Worm (Caenorhabditis elegans) whole organism, L3 larva: Measurements from ENCODE around the gene sea-1.

ENCODE experiments used
- aly-2 ChIP-seq: fragments of 150-350 bp; optimal IDR thresholded peaks from 2 replicates; lab custom pipeline; 2014; ENCODE audit warnings: missing biosample characterization, missing genetic modification characterization
- ama-1 ChIP-seq: fragments of 150-350 bp; optimal IDR thresholded peaks from 2 replicates; lab custom pipeline; 2018
- ceh-16 ChIP-seq: sonication (generic microtip); optimal IDR thresholded peaks from 2 replicates; lab custom pipeline; 2017; ENCODE audit warnings: missing biosample characterization, missing genetic modification characterization
- ceh-9 ChIP-seq: sonication (generic microtip); optimal IDR thresholded peaks from 2 replicates; lab custom pipeline; 2018; ENCODE audit warnings: missing biosample characterization, missing genetic modification characterization
- daf-12 ChIP-seq: fragments of 150-350 bp; optimal IDR thresholded peaks from 2 replicates; lab custom pipeline; 2014; ENCODE audit warnings: missing biosample characterization, missing genetic modification reagents, missing genetic modification characterization
- egl-27 ChIP-seq: sonication (generic microtip); optimal IDR thresholded peaks from 4 replicates; lab custom pipeline; 2017; ENCODE audit warnings: missing biosample characterization, missing genetic modification reagents, missing genetic modification characterization
- egl-5 ChIP-seq: fragments of 150-350 bp; optimal IDR thresholded peaks from 2 replicates; lab custom pipeline; 2017; ENCODE audit warnings: missing biosample characterization, missing genetic modification reagents, missing genetic modification characterization, inconsistent platforms
- elt-1 ChIP-seq: fragments of 150-350 bp; optimal IDR thresholded peaks from 2 replicates; lab custom pipeline; 2014; ENCODE audit warnings: missing biosample characterization, missing genetic modification characterization
- elt-2 ChIP-seq: sonication (generic microtip); optimal IDR thresholded peaks from 2 replicates; lab custom pipeline; 2016; ENCODE audit warnings: missing genetic modification reagents, mild to moderate bottlenecking, missing genetic modification characterization, missing compliant biosample characterization
- elt-3 ChIP-seq, 3 experiments: fragments of 150-350 bp in 1 of 3; sonication (generic microtip) in 2 of 3; optimal IDR thresholded peaks; 2 replicates in 2 of 3; 4 replicates in 1 of 3; lab custom pipeline; 2014 to 2017; ENCODE audit warnings: missing biosample characterization in 3 of 3, missing genetic modification characterization in 3 of 3
- eor-1 ChIP-seq, 2 experiments: fragments of 150-350 bp; optimal IDR thresholded peaks; 2 replicates each; lab custom pipeline; 2014 to 2018; ENCODE audit warnings: missing biosample characterization in 2 of 2, missing genetic modification characterization in 2 of 2
- fkh-10 ChIP-seq: sonication (generic microtip); optimal IDR thresholded peaks from 2 replicates; lab custom pipeline; 2017; ENCODE audit warnings: missing biosample characterization, missing genetic modification reagents, missing genetic modification characterization
- fkh-2 ChIP-seq: fragments of 150-350 bp; optimal IDR thresholded peaks from 2 replicates; lab custom pipeline; 2014; ENCODE audit warnings: missing biosample characterization, missing genetic modification reagents, missing genetic modification characterization
- hmg-11 ChIP-seq: sonication (generic microtip); optimal IDR thresholded peaks from 2 replicates; lab custom pipeline; 2016; ENCODE audit warnings: missing genetic modification characterization, missing compliant biosample characterization
- jun-1 ChIP-seq: fragments of 150-350 bp; optimal IDR thresholded peaks from 2 replicates; lab custom pipeline; 2014; ENCODE audit warnings: missing biosample characterization, missing genetic modification reagents, missing genetic modification characterization
- lin-15B ChIP-seq: fragments of 150-350 bp; optimal IDR thresholded peaks from 2 replicates; lab custom pipeline; 2014; ENCODE audit warnings: missing biosample characterization, missing genetic modification characterization
- lin-39 ChIP-seq: fragments of 150-350 bp; optimal IDR thresholded peaks from 2 replicates; lab custom pipeline; 2018; ENCODE audit warnings: missing biosample characterization, missing genetic modification reagents, missing genetic modification characterization
- lsy-12 ChIP-seq: sonication (generic microtip); optimal IDR thresholded peaks from 2 replicates; lab custom pipeline; 2016; ENCODE audit warnings: mild to moderate bottlenecking, missing genetic modification characterization, missing compliant biosample characterization
- nfya-1 ChIP-seq: sonication (generic microtip); optimal IDR thresholded peaks from 2 replicates; lab custom pipeline; 2017; ENCODE audit warnings: missing genetic modification characterization, mild to moderate bottlenecking, missing compliant biosample characterization, antibody characterized with exemption, moderate library complexity; ENCODE audit not compliant: insufficient read depth
- nhr-12 ChIP-seq: fragments of 150-350 bp; optimal IDR thresholded peaks from 2 replicates; lab custom pipeline; 2014; ENCODE audit warnings: missing biosample characterization, missing genetic modification characterization
- nhr-23 ChIP-seq: fragments of 150-350 bp; optimal IDR thresholded peaks from 2 replicates; lab custom pipeline; 2014; ENCODE audit warnings: missing biosample characterization, missing genetic modification reagents, missing genetic modification characterization
- nhr-237 ChIP-seq: fragments of 150-350 bp; optimal IDR thresholded peaks from 2 replicates; lab custom pipeline; 2014; ENCODE audit warnings: missing biosample characterization, missing genetic modification characterization
- nhr-28 ChIP-seq: fragments of 150-350 bp; optimal IDR thresholded peaks from 2 replicates; lab custom pipeline; 2014; ENCODE audit warnings: missing biosample characterization, missing genetic modification characterization
- nhr-67 ChIP-seq: fragments of 150-350 bp; optimal IDR thresholded peaks from 2 replicates; lab custom pipeline; 2014; ENCODE audit warnings: missing biosample characterization, missing genetic modification characterization
- nhr-76 ChIP-seq: fragments of 150-350 bp; sonication (generic microtip); optimal IDR thresholded peaks from 5 replicates; lab custom pipeline; 2014; ENCODE audit warnings: missing biosample characterization, missing genetic modification characterization
- nhr-77 ChIP-seq: fragments of 150-350 bp; optimal IDR thresholded peaks from 2 replicates; lab custom pipeline; 2014; ENCODE audit warnings: missing biosample characterization, missing genetic modification characterization
- pqm-1 ChIP-seq: fragments of 150-350 bp; optimal IDR thresholded peaks from 2 replicates; lab custom pipeline; 2017; ENCODE audit warnings: missing biosample characterization, missing genetic modification characterization, inconsistent platforms
- sea-2 ChIP-seq: fragments of 150-350 bp; sonication (generic microtip); optimal IDR thresholded peaks from 4 replicates; lab custom pipeline; 2014; ENCODE audit warnings: missing biosample characterization, missing genetic modification reagents, missing genetic modification characterization
- skn-1 ChIP-seq: fragments of 150-350 bp; optimal IDR thresholded peaks from 2 replicates; lab custom pipeline; 2014; ENCODE audit warnings: missing biosample characterization, missing genetic modification characterization
- snpc-4 ChIP-seq: fragments of 150-350 bp; optimal IDR thresholded peaks from 2 replicates; lab custom pipeline; 2014; ENCODE audit warnings: missing biosample characterization, missing genetic modification characterization
- unc-39 ChIP-seq: sonication (generic microtip); optimal IDR thresholded peaks from 4 replicates; lab custom pipeline; 2017; ENCODE audit warnings: missing biosample characterization, missing genetic modification characterization
- unc-62 ChIP-seq: fragments of 150-350 bp; sonication (generic microtip); optimal IDR thresholded peaks from 4 replicates; lab custom pipeline; 2014; ENCODE audit warnings: missing biosample characterization, missing genetic modification reagents, missing genetic modification characterization
- ztf-11 ChIP-seq: fragments of 150-350 bp; optimal IDR thresholded peaks from 2 replicates; lab custom pipeline; 2014; ENCODE audit warnings: missing biosample characterization, missing genetic modification characterization

Gene sea-1

DNA sequence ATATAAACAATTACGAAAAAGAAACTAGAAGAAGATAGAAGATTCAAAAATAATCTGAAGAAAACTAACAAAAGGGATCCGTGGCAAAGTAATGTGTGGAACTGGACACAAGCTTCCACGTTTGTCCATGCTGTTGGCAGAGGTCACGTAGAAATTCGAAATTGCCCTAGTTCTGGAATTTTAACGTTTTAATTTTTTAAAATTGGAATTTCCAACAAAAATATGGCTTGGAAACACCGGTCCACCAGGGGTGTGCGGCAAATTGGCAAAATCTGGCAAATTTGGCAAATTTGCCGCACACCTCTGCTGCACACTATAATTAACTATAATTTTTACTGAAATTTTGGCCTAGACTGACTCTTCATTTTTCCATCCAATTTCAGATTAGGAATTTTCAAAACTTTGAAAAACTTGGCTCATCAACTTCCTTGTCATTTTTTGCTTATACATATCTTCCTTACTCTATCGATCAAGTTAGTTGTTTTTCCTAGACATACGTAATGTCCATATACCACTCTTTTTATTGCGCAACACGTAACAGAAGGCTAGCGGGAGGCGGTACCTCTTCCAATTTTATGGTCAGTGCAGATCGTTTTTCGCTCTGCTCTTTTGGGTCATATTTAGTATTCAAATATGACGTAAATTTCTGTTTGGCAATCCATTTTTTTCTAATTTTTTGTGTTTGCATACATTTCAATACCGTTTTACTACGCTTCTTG, 8.1 kb upstream of the sea-1 start, which contains the start of gene F19B10.10:
Gene F19B10.10 (minus strand): TSS at position 51 of the 719 bp plus-strand sequence.
- TF ChIP-seq snpc-4 (tag; lab: Kevin White, UChicago): no peak
- no peak for TF ChIP-seq lin-15B (tag; lab: Kevin White, UChicago)
- TF ChIP-seq, all 47 proteins: peak for 0

DNA sequence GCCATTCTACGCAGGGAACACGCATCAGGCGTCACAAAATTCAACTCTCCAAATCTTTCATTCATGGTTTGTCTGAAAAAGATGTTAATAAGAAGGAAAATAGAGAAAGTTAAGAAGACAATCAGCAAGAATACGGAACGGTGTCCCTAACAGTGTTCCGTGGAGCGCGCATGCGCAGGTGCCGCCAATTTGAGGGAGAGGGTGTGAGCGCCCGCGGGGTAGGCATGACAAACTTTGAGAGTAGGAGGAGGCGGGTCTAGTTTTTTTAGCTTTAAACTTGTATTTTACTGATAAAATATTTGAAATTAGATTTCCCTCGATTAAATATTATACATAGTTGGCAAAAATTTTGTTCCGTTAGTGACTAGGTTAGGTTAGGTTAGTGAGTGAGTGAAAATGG, 7.0 kb upstream of the sea-1 start:
- TF ChIP-seq egl-5 (tag; lab: Kevin White, UChicago) (no peak), elt-2 (no peak), nhr-23 (no peak), nfya-1 (tag; lab: Kevin White, UChicago) (no peak), eor-1 (tag; optimal IDR thresholded peaks at IDR 0.05; lab: Kevin White, UChicago) (no peak)

DNA sequence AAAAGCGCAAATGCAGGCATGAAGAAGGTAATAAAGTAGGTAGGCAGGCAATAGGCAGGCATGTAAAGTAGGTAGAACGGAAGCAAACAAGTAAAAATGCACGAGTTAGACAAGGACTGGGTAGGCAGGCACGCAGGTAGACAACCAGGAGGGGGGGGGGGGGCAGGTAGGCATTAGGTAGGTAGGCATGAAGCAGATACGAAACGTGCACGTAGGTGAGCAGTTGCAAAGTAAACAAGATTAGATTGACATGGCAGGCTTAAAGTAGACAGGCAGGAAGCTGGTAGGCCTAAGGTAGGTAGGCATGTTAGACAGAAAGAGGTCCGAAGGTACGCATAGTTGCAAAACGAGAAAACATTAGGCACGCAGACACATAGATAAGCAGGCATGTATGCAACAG, 5.6 kb upstream of the sea-1 start:
- no peak for TF ChIP-seq elt-3 (tag; optimal IDR thresholded peaks at IDR 0.05; lab: Kevin White, UChicago)
- no peak for TF ChIP-seq nhr-77
- TF ChIP-seq unc-39 (tag; lab: Kevin White, UChicago): no peak
- TF ChIP-seq ceh-16 (tag; lab: Kevin White, UChicago): no peak
- TF ChIP-seq hmg-11 (tag; lab: Kevin White, UChicago): no peak
- no peak for TF ChIP-seq nfya-1 (tag; lab: Kevin White, UChicago)
- TF ChIP-seq elt-2: no peak

DNA sequence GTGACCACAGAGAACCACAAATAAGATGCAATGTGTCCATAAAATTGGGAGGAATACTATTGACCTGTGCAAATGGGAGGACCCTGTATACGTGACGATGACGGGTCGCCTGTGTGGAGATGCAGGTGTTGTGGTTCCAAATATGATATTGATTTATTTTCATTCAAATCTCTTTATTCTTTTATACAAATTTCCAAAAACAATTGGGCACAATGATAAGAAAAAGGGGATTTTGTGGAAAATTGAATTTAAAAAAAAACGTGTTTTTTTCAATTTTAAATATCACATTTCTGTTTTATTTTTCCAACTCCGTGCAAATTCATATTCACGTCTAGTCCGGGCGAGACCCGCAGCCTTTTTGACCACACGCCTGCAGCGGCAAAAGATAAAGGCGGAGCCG, 1.8 kb upstream of the sea-1 start, which contains the start of gene F19B10.2:
Gene F19B10.2 (plus strand): TSS at position 301 of the 400 bp plus-strand sequence.
- no peak for TF ChIP-seq nhr-76 (tag; lab: Kevin White, UChicago)
- TF ChIP-seq elt-3 (tag; optimal IDR thresholded peaks at IDR 0.05; lab: Kevin White, UChicago): no peak
- no peak for TF ChIP-seq ztf-11 (tag; lab: Kevin White, UChicago)
- no peak for TF ChIP-seq daf-12 (tag; lab: Kevin White, UChicago)
- no peak for TF ChIP-seq nhr-237 (tag; lab: Kevin White, UChicago)
- TF ChIP-seq sea-2 (GFP tag; lab: Kevin White, UChicago): no peak
- no peak for TF ChIP-seq fkh-10 (GFP tag; lab: Kevin White, UChicago)
- no peak for TF ChIP-seq hmg-11 (tag; lab: Kevin White, UChicago)
- TF ChIP-seq nhr-67: no peak
- no peak for TF ChIP-seq nhr-12
- no peak for TF ChIP-seq ama-1
- TF ChIP-seq fkh-2 (tag; lab: Kevin White, UChicago): no peak
- no peak for TF ChIP-seq ceh-9
- TF ChIP-seq elt-2: no peak
- no peak for TF ChIP-seq lin-39 (tag; lab: Kevin White, UChicago)
- no peak for TF ChIP-seq unc-62 (GFP tag; lab: Kevin White, UChicago)
- TF ChIP-seq lin-15B (tag; lab: Kevin White, UChicago): no peak

DNA sequence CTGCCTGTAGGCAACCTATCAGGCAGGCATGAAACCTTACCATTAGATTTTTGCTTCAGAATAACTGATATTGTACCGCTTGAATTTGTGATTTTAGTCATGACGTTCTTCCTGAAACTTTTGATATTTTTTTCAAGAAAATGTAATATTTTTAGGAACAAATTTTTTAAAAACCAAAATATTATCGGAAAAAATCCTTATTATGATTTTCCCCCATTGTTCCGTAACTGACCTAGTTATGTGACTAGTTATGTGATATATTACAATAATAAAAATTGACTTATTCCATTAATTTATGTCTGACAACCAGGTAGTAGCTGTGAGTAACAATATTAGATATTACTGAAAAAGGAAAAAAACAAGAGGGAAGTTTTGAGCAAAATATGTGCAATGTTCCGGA, 2.4 kb downstream of the sea-1 start, which contains the start of gene srx-98:
Gene srx-98 (minus strand): TSS at position 101 of the 400 bp plus-strand sequence.
- TF ChIP-seq elt-3 (tag; optimal IDR thresholded peaks at IDR 0.05; lab: Kevin White, UChicago) (no peak), nhr-76 (tag; lab: Kevin White, UChicago) (no peak), jun-1 (tag; lab: Kevin White, UChicago) (no peak), snpc-4 (tag; lab: Kevin White, UChicago) (no peak), aly-2 (tag; lab: Kevin White, UChicago) (no peak), nhr-28 (no peak), pqm-1 (tag; lab: Kevin White, UChicago) (no peak), lin-39 (tag; lab: Kevin White, UChicago) (no peak)
- TF ChIP-seq, all 47 proteins: peak for 0

DNA sequence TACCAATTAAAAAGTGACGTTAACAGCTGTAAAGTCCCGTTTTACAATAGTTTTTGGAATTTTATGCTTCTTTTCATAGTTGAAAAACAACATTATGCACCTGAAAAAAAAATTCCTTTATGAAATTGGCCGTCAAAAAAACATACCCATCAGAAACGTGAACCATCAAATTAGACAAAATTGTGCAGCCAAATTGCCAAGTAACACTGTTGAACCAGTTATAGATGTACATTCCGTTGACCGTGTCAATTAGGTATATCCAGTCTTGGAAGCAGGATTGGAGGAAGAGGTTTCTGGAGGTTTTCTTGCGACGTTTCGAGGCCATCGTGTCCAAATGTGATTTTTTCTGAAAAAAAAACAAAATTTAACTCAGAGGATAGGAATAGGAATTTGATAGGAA, 4.1 kb downstream of the sea-1 start, which contains the start of gene srx-97:
Gene srx-97 (minus strand): TSS at position 101 of the 400 bp plus-strand sequence.
- TF ChIP-seq elt-3 (tag; optimal IDR thresholded peaks at IDR 0.05; lab: Kevin White, UChicago): no peak
- TF ChIP-seq sea-2 (GFP tag; lab: Kevin White, UChicago): no peak
- TF ChIP-seq egl-5 (tag; lab: Kevin White, UChicago): no peak
- no peak for TF ChIP-seq nhr-76 (tag; lab: Kevin White, UChicago)
- TF ChIP-seq jun-1 (tag; lab: Kevin White, UChicago): no peak
- no peak for TF ChIP-seq lsy-12
- TF ChIP-seq lin-39 (tag; lab: Kevin White, UChicago): no peak
- no peak for TF ChIP-seq ama-1
- no peak for TF ChIP-seq pqm-1 (tag; lab: Kevin White, UChicago)
- TF ChIP-seq nhr-28: no peak
- no peak for TF ChIP-seq egl-27
- no peak for TF ChIP-seq hmg-11 (tag; lab: Kevin White, UChicago)
- TF ChIP-seq unc-62 (GFP tag; lab: Kevin White, UChicago): no peak
- no peak for TF ChIP-seq nhr-23
- TF ChIP-seq elt-1 (tag; lab: Kevin White, UChicago): no peak
- no peak for TF ChIP-seq skn-1 (tag; lab: Kevin White, UChicago)
